Fruit fly (Drosophila melanogaster): ENCODE results near the gene gcm2.

The gcm2 gene

dm6 chr2L:9633098-9633497 lies 24.7 kb downstream of the gcm2 start (continued):
- TF ChIP-seq Side (GFP tag; optimal IDR thresholded peaks at IDR 0.05): peak; percentile 75
- TF ChIP-seq CG3163 (GFP tag; optimal IDR thresholded peaks at IDR 0.05): no peak
- no peak for TF ChIP-seq inv (GFP tag; IDR thresholded peaks at IDR 0.05; ENCODE audit: partially characterized antibody)
- TF ChIP-seq Lpt (GFP tag; optimal IDR thresholded peaks at IDR 0.05): no peak
- TF ChIP-seq Atf3 (GFP tag; optimal IDR thresholded peaks at IDR 0.05): peak; percentile 72
- TF ChIP-seq cas (GFP tag; IDR thresholded peaks at IDR 0.05): no peak
- TF ChIP-seq CG10267 (tag; optimal IDR thresholded peaks at IDR 0.05): peak; percentile 8
- no peak for TF ChIP-seq Bgb (GFP tag; IDR thresholded peaks at IDR 0.05; ENCODE audit: partially characterized antibody)
- TF ChIP-seq CG18262 (tag; optimal IDR thresholded peaks at IDR 0.05): peak; percentile 63
- TF ChIP-seq CG3847 (GFP tag; IDR thresholded peaks at IDR 0.05): no peak
- TF ChIP-seq CG12769 (tag; optimal IDR thresholded peaks at IDR 0.05): no peak
- no peak for TF ChIP-seq ftz-f1 (GFP tag; optimal IDR thresholded peaks at IDR 0.05)
- TF ChIP-seq sc (optimal IDR thresholded peaks at IDR 0.05): no peak
- TF ChIP-seq sc (GFP tag; optimal IDR thresholded peaks at IDR 0.05): peak; percentile 51
- no peak for TF ChIP-seq Dp (GFP tag; optimal IDR thresholded peaks at IDR 0.05)
- peak; percentile 32; the same call in 1 of the 2 replicates for TF ChIP-seq GATAe (GFP tag; conservative IDR thresholded peaks at IDR 0.05)
- TF ChIP-seq zen (tag; optimal IDR thresholded peaks at IDR 0.05): peak; percentile 27
- peak; percentile 10 to 41 for TF ChIP-seq chif (GFP tag; optimal IDR thresholded peaks at IDR 0.05)
- TF ChIP-seq gce (GFP tag; IDR thresholded peaks at IDR 0.05): peak; percentile 67; the same call in 1 of the 3 replicates
- peak; percentile 38 for TF ChIP-seq her (GFP tag; optimal IDR thresholded peaks at IDR 0.05)
- no peak for TF ChIP-seq CG6683 (GFP tag; optimal IDR thresholded peaks at IDR 0.05)
- TF ChIP-seq Trl (optimal IDR thresholded peaks at IDR 0.05): no peak
- TF ChIP-seq Trl (GFP tag; optimal IDR thresholded peaks at IDR 0.05): peak; percentile 68
- TF ChIP-seq B-H1 (GFP tag; IDR thresholded peaks at IDR 0.05): no peak; the same call in 2 of the 3 replicates
- TF ChIP-seq prd (optimal IDR thresholded peaks at IDR 0.05): no peak
- peak; percentile 69 for TF ChIP-seq prd (GFP tag; IDR thresholded peaks at IDR 0.05)
- TF ChIP-seq Usf (GFP tag; optimal IDR thresholded peaks at IDR 0.05): no peak
- no peak for TF ChIP-seq CG17612 (GFP tag; IDR thresholded peaks at IDR 0.05)
- peak; percentile 26 for TF ChIP-seq mam (GFP tag; optimal IDR thresholded peaks at IDR 0.05)
- TF ChIP-seq chm (GFP tag; IDR thresholded peaks at IDR 0.05): peak; percentile 79; the same call in 1 of the 2 replicates
- no peak for TF ChIP-seq hbn (GFP tag; IDR thresholded peaks at IDR 0.05; ENCODE audit: partially characterized antibody)
- peak; percentile 84 for TF ChIP-seq bab2 (GFP tag; optimal IDR thresholded peaks at IDR 0.05)
- peak; percentile 41 for TF ChIP-seq Antp (GFP tag; optimal IDR thresholded peaks at IDR 0.05)
- no peak for TF ChIP-seq Xbp1 (GFP tag; optimal IDR thresholded peaks at IDR 0.05)
- no peak for TF ChIP-seq CG9817 (tag; optimal IDR thresholded peaks at IDR 0.05)
- peak; percentile 55 for TF ChIP-seq HHEX (GFP tag; optimal IDR thresholded peaks at IDR 0.05)
- TF ChIP-seq CG11723 (GFP tag; optimal IDR thresholded peaks at IDR 0.05): peak; percentile 11
- TF ChIP-seq CG12071 (GFP tag; optimal IDR thresholded peaks at IDR 0.05): peak; percentile 61
- TF ChIP-seq CG10366 (GFP tag; IDR thresholded peaks at IDR 0.05): peak; percentile 32; the same call in 1 of the 2 replicates
- peak; percentile 3 for TF ChIP-seq CG12219 (GFP tag; optimal IDR thresholded peaks at IDR 0.05)
- TF ChIP-seq Hsf (GFP tag; optimal IDR thresholded peaks at IDR 0.05): peak; percentile 26
- no peak for TF ChIP-seq CG10321 (GFP tag; IDR thresholded peaks at IDR 0.05)
- TF ChIP-seq CG2712 (tag; optimal IDR thresholded peaks at IDR 0.05): peak; percentile 71
- peak; percentile 71 for TF ChIP-seq CG3407 (GFP tag; optimal IDR thresholded peaks at IDR 0.05)
- peak; percentile 64; the same call in 2 of the 3 replicates for TF ChIP-seq sr (GFP tag; IDR thresholded peaks at IDR 0.05)
- TF ChIP-seq CG31224 (GFP tag; IDR thresholded peaks at IDR 0.05): no peak
- TF ChIP-seq Xrp1 (GFP tag; IDR thresholded peaks at IDR 0.05): peak; percentile 92
- TF ChIP-seq Dad (GFP tag; optimal IDR thresholded peaks at IDR 0.05): peak; percentile 18
- peak; percentile 71 for TF ChIP-seq CG2678 (tag; optimal IDR thresholded peaks at IDR 0.05)
- peak; percentile 95 for TF ChIP-seq sens (GFP tag)
- TF ChIP-seq pros (GFP tag; optimal IDR thresholded peaks at IDR 0.05): peak; percentile 24
- TF ChIP-seq Rx (GFP tag; IDR thresholded peaks at IDR 0.05): 0 out of 2 replicates have a peak, but pooled peaks have one; percentile 39

Data from whole organism, embryonic.